Worm (Caenorhabditis elegans) whole organism, mixed stage, embryonic: ENCODE measurements around the gene F54C8.6.

ENCODE experiments used
- unc-62 ChIP-seq: fragments of 150-350 bp; optimal IDR thresholded peaks from 2 replicates; lab custom pipeline; 2014; ENCODE audit warnings: missing biosample characterization, missing genetic modification reagents, missing genetic modification characterization
- ztf-11 ChIP-seq: fragments of 150-350 bp; optimal IDR thresholded peaks from 2 replicates; lab custom pipeline; 2014; ENCODE audit warnings: missing biosample characterization, missing genetic modification characterization

DNA sequence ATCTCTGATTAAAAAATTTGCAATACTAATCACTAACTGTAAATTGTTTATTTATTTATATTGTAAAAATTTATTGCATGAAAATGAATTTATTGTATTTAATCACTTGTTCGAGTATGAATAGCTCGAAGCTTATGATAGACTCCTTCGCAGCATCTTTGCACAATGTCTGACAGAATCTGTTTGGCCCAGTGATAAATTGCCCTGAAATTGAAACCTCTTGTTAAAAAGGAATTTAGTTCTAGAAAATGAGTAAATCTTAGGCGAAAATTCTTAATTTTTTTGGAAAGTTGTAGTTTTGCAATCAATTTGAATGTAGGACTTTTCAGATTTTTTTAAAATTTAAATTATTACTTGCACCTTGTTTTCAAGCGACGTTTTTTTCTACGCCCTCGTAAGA lies 14.7 kb downstream of the F54C8.6 start:
- TF ChIP-seq unc-62 (GFP tag; lab: Kevin White, UChicago) (no peak), ztf-11 (no peak)
